Worm (Caenorhabditis elegans) whole organism, young adult: ENCODE measurements around the gene F55E10.2.

Experiments used
- B0261.1 ChIP-seq: sonication (generic microtip); optimal IDR thresholded peaks from 2 replicates; lab custom pipeline; 2016; ENCODE audit warnings: mild to moderate bottlenecking, missing genetic modification characterization, moderate library complexity, missing compliant biosample characterization
- F22D6.2 ChIP-seq: sonication (generic microtip); optimal IDR thresholded peaks from 2 replicates; lab custom pipeline; 2016; ENCODE audit warnings: mild to moderate bottlenecking, missing genetic modification characterization, missing compliant biosample characterization
- F23B12.7 ChIP-seq: sonication (generic microtip); optimal IDR thresholded peaks from 2 replicates; lab custom pipeline; 2017; ENCODE audit warnings: missing genetic modification characterization, mild to moderate bottlenecking, missing compliant biosample characterization, antibody characterized with exemption, moderate library complexity; ENCODE audit not compliant: insufficient read depth
- F33H1.4 ChIP-seq: fragments of 200-800 bp; sonication (Bioruptor generic); IDR thresholded peaks from 2 replicates; pipeline ENCODE4 v1.3.6; 2022; ENCODE audit warnings: missing genetic modification reagents, missing genetic modification characterization, missing compliant biosample characterization
- F37B4.10 ChIP-seq: fragments of 200-800 bp; sonication (Bioruptor generic); IDR thresholded peaks from 2 replicates; pipeline ENCODE4 v1.3.6; 2022; ENCODE audit warnings: missing genetic modification characterization, missing compliant biosample characterization
- F57C9.4 ChIP-seq: sonication (generic microtip); optimal IDR thresholded peaks from 2 replicates; lab custom pipeline; 2017; ENCODE audit warnings: mild to moderate bottlenecking, missing genetic modification characterization, missing compliant biosample characterization
- K12H6.12 ChIP-seq: fragments of 200-800 bp; sonication (Bioruptor generic); optimal IDR thresholded peaks from 2 replicates; lab custom pipeline; 2018; ENCODE audit warnings: mild to moderate bottlenecking, missing genetic modification characterization, missing compliant biosample characterization
- T26A5.8 ChIP-seq: sonication (generic microtip); optimal IDR thresholded peaks from 2 replicates; lab custom pipeline; 2016; ENCODE audit warnings: missing genetic modification characterization, missing compliant biosample characterization
- Y53F4B.3 ChIP-seq: fragments of 200-800 bp; sonication (Bioruptor generic); IDR thresholded peaks from 2 replicates; pipeline ENCODE4 v1.3.6; 2022; ENCODE audit warnings: missing genetic modification reagents, missing genetic modification characterization, missing compliant biosample characterization
- Y53G8AR.9 ChIP-seq: fragments of 200-800 bp; sonication (Bioruptor generic); conservative IDR thresholded peaks from 2 replicates; pipeline ENCODE4 v1.3.6; 2022; ENCODE audit warnings: missing genetic modification reagents, missing genetic modification characterization, missing compliant biosample characterization
- Y56A3A.18 ChIP-seq: fragments of 200-800 bp; sonication (Bioruptor generic); IDR thresholded peaks from 2 replicates; pipeline ENCODE4 v1.3.6; 2022; ENCODE audit warnings: missing genetic modification reagents, missing genetic modification characterization, missing compliant biosample characterization
- ama-1 ChIP-seq, 3 experiments: fragments of 150-350 bp in 1 of 3; sonication (generic microtip) in 2 of 3; optimal IDR thresholded peaks; 2 replicates each; lab custom pipeline; 2014 to 2018; ENCODE audit warnings: missing biosample characterization in 2 of 3, missing genetic modification characterization in 2 of 3, missing genetic modification reagents in 2 of 3
- attf-5 ChIP-seq: fragments of 200-800 bp; sonication (Bioruptor generic); optimal IDR thresholded peaks from 2 replicates; lab custom pipeline; 2018; ENCODE audit warnings: mild to moderate bottlenecking, missing genetic modification characterization, missing compliant biosample characterization
- attf-6 ChIP-seq: fragments of 200-800 bp; sonication (Bioruptor generic); IDR thresholded peaks from 2 replicates; pipeline ENCODE4 v1.3.6; 2022; ENCODE audit warnings: missing genetic modification reagents, missing genetic modification characterization, missing compliant biosample characterization
- bed-1 ChIP-seq: fragments of 200-800 bp; sonication (Bioruptor generic); IDR thresholded peaks from 2 replicates; pipeline ENCODE4 v1.3.6; 2022; ENCODE audit warnings: missing genetic modification reagents, missing genetic modification characterization, missing compliant biosample characterization
- ccch-3 ChIP-seq: fragments of 200-800 bp; sonication (Bioruptor generic); optimal IDR thresholded peaks from 2 replicates; lab custom pipeline; 2018; ENCODE audit warnings: mild to moderate bottlenecking, missing genetic modification characterization, missing compliant biosample characterization
- cebp-1 ChIP-seq, 2 experiments: fragments of 200-800 bp in 1 of 2; sonication (Bioruptor generic) in 1 of 2; sonication (generic microtip) in 1 of 2; IDR thresholded peaks in 1 of 2; optimal IDR thresholded peaks in 1 of 2; 2 replicates each; pipeline versions ENCODE4 v1.3.6 to Lab custom; 2017 to 2022; ENCODE audit warnings: missing compliant biosample characterization in 2 of 2, missing genetic modification characterization in 2 of 2, mild to moderate bottlenecking in 1 of 2, missing genetic modification reagents in 1 of 2, moderate library complexity in 1 of 2
- ceh-40 ChIP-seq: fragments of 200-800 bp; sonication (Bioruptor generic); IDR thresholded peaks from 2 replicates; pipeline ENCODE4 v1.3.6; 2022; ENCODE audit warnings: missing genetic modification characterization, missing compliant biosample characterization
- egl-44 ChIP-seq: fragments of 200-800 bp; sonication (Bioruptor generic); IDR thresholded peaks from 2 replicates; pipeline ENCODE4 v1.3.6; 2022; ENCODE audit warnings: missing genetic modification reagents, missing genetic modification characterization, missing compliant biosample characterization
- egrh-3 ChIP-seq: fragments of 200-800 bp; sonication (Bioruptor generic); IDR thresholded peaks from 2 replicates; pipeline ENCODE4 v1.3.6; 2022; ENCODE audit warnings: missing genetic modification reagents, missing genetic modification characterization, missing compliant biosample characterization
- ekl-4 ChIP-seq: fragments of 200-800 bp; sonication (Bioruptor generic); IDR thresholded peaks from 2 replicates; pipeline ENCODE4 v1.3.6; 2022; ENCODE audit warnings: missing genetic modification reagents, missing genetic modification characterization, missing compliant biosample characterization
- fkh-3 ChIP-seq: sonication (generic microtip); optimal IDR thresholded peaks from 2 replicates; lab custom pipeline; 2016; ENCODE audit warnings: mild to moderate bottlenecking, missing genetic modification characterization, missing compliant biosample characterization
- gei-17 ChIP-seq: fragments of 200-800 bp; sonication (Bioruptor generic); optimal IDR thresholded peaks from 2 replicates; lab custom pipeline; 2018; ENCODE audit warnings: mild to moderate bottlenecking, missing genetic modification characterization, missing compliant biosample characterization
- him-1 ChIP-seq: sonication (generic microtip); optimal IDR thresholded peaks from 2 replicates; lab custom pipeline; 2016; ENCODE audit warnings: missing genotype, missing genetic modification reagents, missing genetic modification characterization, missing compliant biosample characterization
- hlh-12 ChIP-seq: sonication (generic microtip); optimal IDR thresholded peaks from 2 replicates; lab custom pipeline; 2016; ENCODE audit warnings: missing genetic modification characterization, missing compliant biosample characterization
- hrde-1 ChIP-seq: sonication (generic microtip); optimal IDR thresholded peaks from 2 replicates; lab custom pipeline; 2016; ENCODE audit warnings: missing genetic modification characterization, mild to moderate bottlenecking, missing compliant biosample characterization, moderate library complexity, missing genotype, missing genetic modification reagents, borderline replicate concordance
- hsf-1 ChIP-seq: fragments of 200-800 bp; sonication (Bioruptor generic); IDR thresholded peaks from 2 replicates; pipeline ENCODE4 v1.3.6; 2022; ENCODE audit warnings: missing genetic modification reagents, missing genetic modification characterization, missing compliant biosample characterization
- let-526 ChIP-seq: fragments of 200-800 bp; sonication (Bioruptor generic); IDR thresholded peaks from 2 replicates; pipeline ENCODE4 v1.3.6; 2022; ENCODE audit warnings: missing genetic modification reagents, missing genetic modification characterization, missing compliant biosample characterization
- lin-35 ChIP-seq, 3 experiments: fragments of 150-350 bp in 2 of 3; sonication (generic microtip) in 1 of 3; optimal IDR thresholded peaks; 2 replicates each; lab custom pipeline; 2014 to 2018; ENCODE audit warnings: missing biosample characterization in 3 of 3, missing genetic modification characterization in 3 of 3, missing genetic modification reagents in 3 of 3
- lsy-27 ChIP-seq: sonication (generic microtip); optimal IDR thresholded peaks from 2 replicates; lab custom pipeline; 2017; ENCODE audit warnings: missing genetic modification characterization, mild to moderate bottlenecking, missing compliant biosample characterization, antibody characterized with exemption, missing genotype, borderline replicate concordance; ENCODE audit not compliant: insufficient read depth
- madf-10 ChIP-seq: sonication (generic microtip); optimal IDR thresholded peaks from 2 replicates; lab custom pipeline; 2016; ENCODE audit warnings: mild to moderate bottlenecking, missing genetic modification characterization, missing compliant biosample characterization
- madf-6 ChIP-seq: fragments of 200-800 bp; sonication (Bioruptor generic); IDR thresholded peaks from 2 replicates; pipeline ENCODE4 v1.3.6; 2022; ENCODE audit warnings: missing genetic modification reagents, missing genetic modification characterization, missing compliant biosample characterization
- nfya-2 ChIP-seq: fragments of 200-800 bp; sonication (Bioruptor generic); IDR thresholded peaks from 2 replicates; pipeline ENCODE4 v1.3.6; 2022; ENCODE audit warnings: missing genetic modification reagents, missing genetic modification characterization, missing compliant biosample characterization
- rcor-1 ChIP-seq: fragments of 200-800 bp; sonication (Bioruptor generic); IDR thresholded peaks from 2 replicates; pipeline ENCODE4 v1.3.6; 2022; ENCODE audit warnings: missing genetic modification reagents, missing genetic modification characterization, missing compliant biosample characterization
- repo-1 ChIP-seq: sonication (generic microtip); optimal IDR thresholded peaks from 2 replicates; lab custom pipeline; 2017; ENCODE audit warnings: mild to moderate bottlenecking, missing genetic modification characterization, missing compliant biosample characterization
- tbx-9 ChIP-seq: sonication (generic microtip); optimal IDR thresholded peaks from 2 replicates; lab custom pipeline; 2016; ENCODE audit warnings: borderline replicate concordance, missing genetic modification characterization, inconsistent platforms, missing compliant biosample characterization
- zfh-2 ChIP-seq: fragments of 200-800 bp; sonication (Bioruptor generic); conservative IDR thresholded peaks from 2 replicates; pipeline ENCODE4 v1.3.6; 2022; ENCODE audit warnings: missing genetic modification reagents, missing genetic modification characterization, missing compliant biosample characterization
- ztf-18 ChIP-seq: sonication (generic microtip); optimal IDR thresholded peaks from 2 replicates; lab custom pipeline; 2016; ENCODE audit warnings: missing genotype, mild to moderate bottlenecking, missing genetic modification characterization, missing compliant biosample characterization
- ztf-22 ChIP-seq: fragments of 200-800 bp; sonication (Bioruptor generic); optimal IDR thresholded peaks from 2 replicates; lab custom pipeline; 2018; ENCODE audit warnings: mild to moderate bottlenecking, missing genetic modification characterization, moderate library complexity, missing compliant biosample characterization
- ztf-6 ChIP-seq: fragments of 200-800 bp; sonication (Bioruptor generic); IDR thresholded peaks from 2 replicates; pipeline ENCODE4 v1.3.6; 2022; ENCODE audit warnings: missing genetic modification reagents, missing genetic modification characterization, missing compliant biosample characterization

F55E10.2 gene

ce11 chrX:8368210-8368609, 27.7 kb downstream of the F55E10.2 start (continued):
- TF ChIP-seq egrh-3 (GFP tag; lab: Robert Waterston, UW) (no peak), F22D6.2 (tag; lab: Kevin White, UChicago) (no peak), Y53G8AR.9 (GFP tag; lab: Robert Waterston, UW) (0 out of 2 replicates have a peak, but pooled peaks have one; percentile 43), let-526 (GFP tag; lab: Robert Waterston, UW) (0 out of 2 replicates have a peak, but pooled peaks have one; percentile 53), ekl-4 (GFP tag; lab: Robert Waterston, UW) (no peak), T26A5.8 (no peak), F37B4.10 (GFP tag; lab: Robert Waterston, UW) (no peak), F57C9.4 (no peak), Y53F4B.3 (GFP tag; lab: Robert Waterston, UW) (no peak), fkh-3 (tag; lab: Kevin White, UChicago) (no peak), hsf-1 (GFP tag; lab: Robert Waterston, UW) (no peak), repo-1 (tag; lab: Kevin White, UChicago) (no peak), lin-35 (GFP tag; optimal IDR thresholded peaks at IDR 0.05; lab: Kevin White, UChicago) (peak in 1 of 3 experiments; percentile 74), gei-17 (GFP tag; lab: Kevin White, UChicago) (no peak), hlh-12 (tag; lab: Kevin White, UChicago) (no peak), hrde-1 (tag; lab: Kevin White, UChicago) (no peak), bed-1 (no peak), Y56A3A.18 (no peak), F33H1.4 (GFP tag; lab: Robert Waterston, UW) (no peak), zfh-2 (GFP tag; lab: Robert Waterston, UW) (no peak), ccch-3 (no peak), ztf-6 (GFP tag; lab: Robert Waterston, UW) (no peak), ztf-18 (peak; percentile 93), F23B12.7 (tag; lab: Kevin White, UChicago) (peak; percentile 29), nfya-2 (GFP tag; lab: Robert Waterston, UW) (no peak), ztf-22 (GFP tag; lab: Kevin White, UChicago) (no peak)

- no peak for TF ChIP-seq attf-5 (GFP tag; lab: Kevin White, UChicago)
- TF ChIP-seq hrde-1 (tag; lab: Kevin White, UChicago) = no peak
- no peak for TF ChIP-seq madf-6 (GFP tag; lab: Robert Waterston, UW)
- no peak for TF ChIP-seq cebp-1 (GFP tag; IDR thresholded peaks at IDR 0.05; lab: Robert Waterston, UW)
- no peak for TF ChIP-seq cebp-1 (tag; optimal IDR thresholded peaks at IDR 0.05; lab: Kevin White, UChicago)
- TF ChIP-seq ama-1 (optimal IDR thresholded peaks at IDR 0.05; lab: Kevin White, UChicago) = no peak
- TF ChIP-seq ama-1 (GFP tag; optimal IDR thresholded peaks at IDR 0.05; lab: Kevin White, UChicago) = no peak
- no peak for TF ChIP-seq rcor-1
- TF ChIP-seq ceh-40 = no peak
- TF ChIP-seq attf-6 = no peak
- TF ChIP-seq ztf-22 (GFP tag; lab: Kevin White, UChicago) = no peak
- no peak for TF ChIP-seq B0261.1 (tag; lab: Kevin White, UChicago)
- no peak for TF ChIP-seq madf-10 (tag; lab: Kevin White, UChicago)
- TF ChIP-seq K12H6.12 (tag; lab: Kevin White, UChicago) = no peak
- TF ChIP-seq lsy-27 (tag; lab: Kevin White, UChicago) = no peak
- TF ChIP-seq egl-44 (GFP tag; lab: Robert Waterston, UW) = no peak
- no peak for TF ChIP-seq ztf-6 (GFP tag; lab: Robert Waterston, UW)
- no peak for TF ChIP-seq him-1
- no peak for TF ChIP-seq tbx-9 (tag; lab: Kevin White, UChicago)
Measured at ce11 chrX:8371906-8372305, 31.4 kb downstream of the F55E10.2 start, which contains the start of gene nep-15. Gene nep-15 (plus strand): TSS chrX:8372206.
